Worm (Caenorhabditis elegans) whole organism, L4/young adult: Measurements from ENCODE around the gene eef-1A.1.

Experiments used
- W03F9.2 ChIP-seq: fragments of 150-350 bp; optimal IDR thresholded peaks from 2 replicates; lab custom pipeline; 2014; ENCODE audit warnings: missing biosample characterization, missing genetic modification characterization
- dao-5 ChIP-seq: sonication (generic microtip); optimal IDR thresholded peaks from 2 replicates; lab custom pipeline; 2016; ENCODE audit warnings: missing genotype, missing genetic modification characterization, moderate library complexity, missing compliant biosample characterization
- him-1 ChIP-seq: sonication (generic microtip); optimal IDR thresholded peaks from 2 replicates; lab custom pipeline; 2016; ENCODE audit warnings: missing genotype, missing genetic modification reagents, missing genetic modification characterization, missing compliant biosample characterization

The eef-1A.1 gene

ce11 chrIII:6953978-6954377 is 17.5 kb downstream of the eef-1A.1 start:
- TF ChIP-seq dao-5 (no peak), him-1 (tag; lab: Kevin White, UChicago) (no peak), W03F9.2 (tag; lab: Kevin White, UChicago) (no peak)

- no peak for TF ChIP-seq dao-5
- TF ChIP-seq W03F9.2 (tag; lab: Kevin White, UChicago), result no peak
- TF ChIP-seq him-1 (tag; lab: Kevin White, UChicago), result no peak
These were observed 18.1 kb downstream of the eef-1A.1 start for ce11 chrIII:6953373-6953772.

- TF ChIP-seq dao-5, result no peak
- TF ChIP-seq him-1 (tag; lab: Kevin White, UChicago), result no peak
- TF ChIP-seq W03F9.2 (tag; lab: Kevin White, UChicago), result no peak
These were observed 20.1 kb downstream of the eef-1A.1 start for ce11 chrIII:6951435-6951834.

- no peak for TF ChIP-seq dao-5
- no peak for TF ChIP-seq him-1 (tag; lab: Kevin White, UChicago)
- TF ChIP-seq W03F9.2 (tag; lab: Kevin White, UChicago), result no peak
These were observed 23.6 kb downstream of the eef-1A.1 start for ce11 chrIII:6947896-6948295.

- TF ChIP-seq him-1 (tag; lab: Kevin White, UChicago) (no peak), dao-5 (no peak), W03F9.2 (tag; lab: Kevin White, UChicago) (no peak)
These were observed 25.1 kb downstream of the eef-1A.1 start, which contains the start of gene let-711 for ce11 chrIII:6946382-6946781. TSS of gene let-711 (plus strand) at chrIII:6946718.

- no peak for TF ChIP-seq him-1 (tag; lab: Kevin White, UChicago)
- no peak for TF ChIP-seq dao-5
- TF ChIP-seq W03F9.2 (tag; lab: Kevin White, UChicago), result no peak
These were observed 25.8 kb downstream of the eef-1A.1 start, which contains the start of gene abu-13 for ce11 chrIII:6945747-6946146. TSS of gene abu-13 (minus strand) at chrIII:6945898.

- TF ChIP-seq W03F9.2 (tag; lab: Kevin White, UChicago), result no peak
- no peak for TF ChIP-seq him-1 (tag; lab: Kevin White, UChicago)
- TF ChIP-seq dao-5, result no peak
These were observed 26.2 kb downstream of the eef-1A.1 start for ce11 chrIII:6945319-6945718.

- TF ChIP-seq W03F9.2 (tag; lab: Kevin White, UChicago), result no peak
- no peak for TF ChIP-seq dao-5
- TF ChIP-seq him-1 (tag; lab: Kevin White, UChicago), result no peak
These were observed 32.0 kb downstream of the eef-1A.1 start, which contains the start of gene F57B9.3 for ce11 chrIII:6939523-6939922. TSS of gene F57B9.3 (plus strand) at chrIII:6939823.

- TF ChIP-seq W03F9.2 (tag; lab: Kevin White, UChicago) (no peak), him-1 (tag; lab: Kevin White, UChicago) (no peak), dao-5 (no peak)
These were observed 36.1 kb downstream of the eef-1A.1 start, which contains the start of the genes F57B9.8 and coq-2 for ce11 chrIII:6935269-6936017. TSS of gene F57B9.8 (minus strand) at chrIII:6935319. TSS of gene coq-2 (plus strand) at chrIII:6935967.

ce11 chrIII:6931896-6932295 is 39.6 kb downstream of the eef-1A.1 start, which contains the start of gene byn-1:
TSS of gene byn-1 (plus strand) at chrIII:6932001.
- TF ChIP-seq dao-5 (no peak), W03F9.2 (tag; lab: Kevin White, UChicago) (no peak), him-1 (tag; lab: Kevin White, UChicago) (no peak)

- TF ChIP-seq W03F9.2 (tag; lab: Kevin White, UChicago), result peak; percentile 77
- TF ChIP-seq dao-5, result no peak
- TF ChIP-seq him-1 (tag; lab: Kevin White, UChicago), result no peak
These were observed 41.8 kb downstream of the eef-1A.1 start, which contains the start of gene inf-1 for ce11 chrIII:6929558-6930167. TSS of gene inf-1 (plus strand) at chrIII:6930134.

ce11 chrIII:6928725-6929124 is 42.8 kb downstream of the eef-1A.1 start, which contains the start of gene flap-1:
TSS of gene flap-1 (minus strand) at chrIII:6928825.
- TF ChIP-seq him-1 (tag; lab: Kevin White, UChicago) (no peak), dao-5 (no peak), W03F9.2 (tag; lab: Kevin White, UChicago) (no peak)
